Worm (Caenorhabditis elegans): ENCODE results near the gene T26C5.2.

Gene T26C5.2

ce11 chrII:9273984-9274383 lies 41.0 kb downstream of the T26C5.2 start:
- TF ChIP-seq ama-1 (optimal IDR thresholded peaks at IDR 0.05), result no peak
- TF ChIP-seq flt-1 (GFP tag; IDR thresholded peaks at IDR 0.05), result peak; percentile 12; the same call in 1 of the 2 replicates
- TF ChIP-seq tbx-11 (GFP tag; IDR thresholded peaks at IDR 0.05), result no peak
- peak; percentile 38 for TF ChIP-seq F13C5.2 (tag; optimal IDR thresholded peaks at IDR 0.05)
- TF ChIP-seq scrt-1 (GFP tag; IDR thresholded peaks at IDR 0.05), result no peak
- no peak for TF ChIP-seq aly-1 (tag; optimal IDR thresholded peaks at IDR 0.05)
- TF ChIP-seq hmbx-1 (tag; optimal IDR thresholded peaks at IDR 0.05), result no peak
- peak; percentile 59 for TF ChIP-seq hmg-4 (GFP tag; optimal IDR thresholded peaks at IDR 0.05)

- TF ChIP-seq ceh-36 (tag; optimal IDR thresholded peaks at IDR 0.05) (no peak), hmbx-1 (tag; optimal IDR thresholded peaks at IDR 0.05) (no peak), scrt-1 (GFP tag; IDR thresholded peaks at IDR 0.05) (no peak), tbx-11 (GFP tag; IDR thresholded peaks at IDR 0.05) (no peak), tra-4 (tag; optimal IDR thresholded peaks at IDR 0.05) (no peak), ets-7 (tag; optimal IDR thresholded peaks at IDR 0.05) (no peak), ceh-13 (GFP tag; optimal IDR thresholded peaks at IDR 0.05) (no peak), hnd-1 (tag; optimal IDR thresholded peaks at IDR 0.05) (no peak), hmg-4 (GFP tag; optimal IDR thresholded peaks at IDR 0.05) (no peak), flt-1 (GFP tag; IDR thresholded peaks at IDR 0.05) (no peak), ama-1 (optimal IDR thresholded peaks at IDR 0.05) (no peak), F13C5.2 (tag; optimal IDR thresholded peaks at IDR 0.05) (no peak), pes-1 (GFP tag; IDR thresholded peaks at IDR 0.05) (no peak), B0310.2 (tag; optimal IDR thresholded peaks at IDR 0.05) (no peak), tbx-37 (GFP tag; conservative IDR thresholded peaks at IDR 0.05) (no peak)
Measured at ce11 chrII:9274734-9275133, 41.7 kb downstream of the T26C5.2 start.

DNA sequence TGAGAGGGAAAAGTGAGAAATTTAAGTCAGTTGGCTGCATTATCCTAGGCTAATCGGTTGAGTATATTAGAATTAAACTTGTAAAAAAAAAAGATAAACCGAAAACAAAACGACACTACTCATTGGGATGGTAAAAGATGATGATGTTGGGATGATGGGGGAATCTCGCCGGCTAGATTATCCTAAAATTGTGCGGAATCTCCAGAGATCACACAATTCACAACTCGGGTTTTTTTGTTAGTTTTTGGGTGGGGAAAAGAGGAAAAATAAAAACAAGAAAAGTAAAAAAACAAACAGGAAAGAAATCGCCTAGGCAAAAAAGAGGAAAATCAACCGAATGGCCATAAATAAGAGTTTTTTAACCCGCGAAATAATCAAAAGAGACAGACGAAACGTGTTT lies 42.1 kb downstream of the T26C5.2 start:
- no peak for TF ChIP-seq ets-7 (tag; optimal IDR thresholded peaks at IDR 0.05)
- no peak for TF ChIP-seq sea-1 (GFP tag; conservative IDR thresholded peaks at IDR 0.05)
- no peak for TF ChIP-seq ceh-36 (tag; optimal IDR thresholded peaks at IDR 0.05)
- no peak for TF ChIP-seq hmbx-1 (tag; optimal IDR thresholded peaks at IDR 0.05)
- no peak for TF ChIP-seq scrt-1 (GFP tag; IDR thresholded peaks at IDR 0.05)
- no peak for TF ChIP-seq aly-1 (tag; optimal IDR thresholded peaks at IDR 0.05)
- no peak for TF ChIP-seq flt-1 (GFP tag; IDR thresholded peaks at IDR 0.05)
- no peak for TF ChIP-seq tbx-11 (GFP tag; IDR thresholded peaks at IDR 0.05)
- TF ChIP-seq F13C5.2 (tag; optimal IDR thresholded peaks at IDR 0.05), result no peak
- no peak for TF ChIP-seq hnd-1 (tag; optimal IDR thresholded peaks at IDR 0.05)
- no peak for TF ChIP-seq hmg-4 (GFP tag; optimal IDR thresholded peaks at IDR 0.05)
- TF ChIP-seq pes-1 (GFP tag; IDR thresholded peaks at IDR 0.05), result no peak
- TF ChIP-seq tra-4 (tag; optimal IDR thresholded peaks at IDR 0.05), result no peak
- TF ChIP-seq ceh-13 (GFP tag; optimal IDR thresholded peaks at IDR 0.05), result no peak
- TF ChIP-seq B0310.2 (tag; optimal IDR thresholded peaks at IDR 0.05), result no peak
- no peak for TF ChIP-seq tbx-37 (GFP tag; conservative IDR thresholded peaks at IDR 0.05)
- TF ChIP-seq ama-1 (optimal IDR thresholded peaks at IDR 0.05), result no peak

DNA sequence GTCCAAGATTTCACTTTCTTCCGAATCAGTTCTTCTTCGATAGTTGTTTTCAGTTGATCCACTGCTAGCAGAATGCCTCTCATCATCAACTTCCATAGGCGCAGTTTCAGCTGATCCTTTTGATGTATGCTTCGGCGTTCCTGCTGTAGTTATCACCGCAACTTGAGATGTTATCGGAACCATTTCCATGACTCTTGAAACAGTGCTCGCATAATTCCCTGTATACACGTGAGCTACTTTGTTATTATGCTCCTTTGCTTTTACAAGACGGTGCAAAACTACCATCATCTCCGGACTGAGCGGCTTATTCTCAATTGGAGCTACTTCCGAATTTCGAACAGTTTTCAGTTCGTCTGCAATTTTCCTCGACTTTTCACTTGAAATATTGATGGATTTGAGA lies 44.1 kb downstream of the T26C5.2 start:
- TF ChIP-seq ceh-13 (GFP tag; optimal IDR thresholded peaks at IDR 0.05), result no peak
- TF ChIP-seq aly-1 (tag; optimal IDR thresholded peaks at IDR 0.05), result no peak
- TF ChIP-seq ceh-36 (tag; optimal IDR thresholded peaks at IDR 0.05), result no peak
- no peak for TF ChIP-seq scrt-1 (GFP tag; IDR thresholded peaks at IDR 0.05)
- TF ChIP-seq hmg-4 (GFP tag; optimal IDR thresholded peaks at IDR 0.05), result no peak
- no peak for TF ChIP-seq ama-1 (optimal IDR thresholded peaks at IDR 0.05)
- no peak for TF ChIP-seq tbx-37 (GFP tag; conservative IDR thresholded peaks at IDR 0.05)
- no peak for TF ChIP-seq F13C5.2 (tag; optimal IDR thresholded peaks at IDR 0.05)
- TF ChIP-seq sea-1 (GFP tag; conservative IDR thresholded peaks at IDR 0.05), result no peak
- TF ChIP-seq hnd-1 (tag; optimal IDR thresholded peaks at IDR 0.05), result no peak
- TF ChIP-seq hmbx-1 (tag; optimal IDR thresholded peaks at IDR 0.05), result no peak
- TF ChIP-seq tra-4 (tag; optimal IDR thresholded peaks at IDR 0.05), result no peak
- TF ChIP-seq tbx-11 (GFP tag; IDR thresholded peaks at IDR 0.05), result no peak

- TF ChIP-seq pes-1 (GFP tag; IDR thresholded peaks at IDR 0.05) (no peak), scrt-1 (GFP tag; IDR thresholded peaks at IDR 0.05) (no peak), sea-1 (GFP tag; conservative IDR thresholded peaks at IDR 0.05) (no peak), ceh-36 (tag; optimal IDR thresholded peaks at IDR 0.05) (no peak), hnd-1 (tag; optimal IDR thresholded peaks at IDR 0.05) (no peak), tbx-37 (GFP tag; conservative IDR thresholded peaks at IDR 0.05) (no peak), F13C5.2 (tag; optimal IDR thresholded peaks at IDR 0.05) (no peak), tbx-11 (GFP tag; IDR thresholded peaks at IDR 0.05) (no peak), B0310.2 (tag; optimal IDR thresholded peaks at IDR 0.05) (no peak), ama-1 (optimal IDR thresholded peaks at IDR 0.05) (no peak), hmbx-1 (tag; optimal IDR thresholded peaks at IDR 0.05) (no peak), aly-1 (tag; optimal IDR thresholded peaks at IDR 0.05) (no peak), hmg-4 (GFP tag; optimal IDR thresholded peaks at IDR 0.05) (no peak), ceh-13 (GFP tag; optimal IDR thresholded peaks at IDR 0.05) (no peak), ets-7 (tag; optimal IDR thresholded peaks at IDR 0.05) (no peak), tra-4 (tag; optimal IDR thresholded peaks at IDR 0.05) (no peak), flt-1 (GFP tag; IDR thresholded peaks at IDR 0.05) (no peak)
Measured at ce11 chrII:9279016-9279415, 46.0 kb downstream of the T26C5.2 start.

DNA sequence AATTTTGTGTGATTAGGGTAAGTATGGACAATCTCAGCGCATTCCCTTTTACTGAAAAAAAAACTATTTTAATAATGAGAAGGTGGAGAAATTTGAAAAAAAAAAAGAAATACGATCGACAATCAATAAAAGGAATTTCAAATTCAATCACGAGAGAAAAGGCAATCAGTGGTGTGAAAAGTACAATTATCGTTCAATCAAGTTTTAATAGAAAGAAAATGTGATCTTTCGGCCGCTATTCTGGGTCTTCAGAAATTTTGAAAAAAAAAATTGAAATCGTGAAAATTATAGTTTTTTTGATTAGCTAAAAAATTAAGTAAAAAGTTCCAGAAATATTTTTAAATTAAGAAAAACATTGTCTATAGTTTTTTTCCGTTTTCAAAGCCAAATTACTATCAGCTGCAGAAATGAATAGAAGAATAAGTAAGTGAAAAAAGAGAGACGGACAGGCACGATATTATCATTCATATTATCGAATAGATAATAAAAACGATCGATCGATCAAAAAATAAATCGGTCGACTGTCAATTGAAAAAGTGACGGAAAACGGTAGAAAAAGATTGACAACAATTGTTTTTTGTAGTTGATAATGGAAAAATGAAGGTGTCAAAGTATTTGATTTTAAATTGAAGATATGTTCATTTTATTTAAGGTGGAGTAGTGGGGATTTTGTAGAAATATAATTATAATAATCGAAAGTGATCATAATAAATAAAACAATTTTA lies 47.2 kb downstream of the T26C5.2 start, which contains the start of gene gldi-3:
Gene gldi-3, minus strand, starts transcription at position 51 of the 725 bp plus-strand sequence.
- TF ChIP-seq ets-7 (tag; optimal IDR thresholded peaks at IDR 0.05) (no peak), ceh-13 (GFP tag; optimal IDR thresholded peaks at IDR 0.05) (no peak), hmg-4 (GFP tag; optimal IDR thresholded peaks at IDR 0.05) (no peak), pes-1 (GFP tag; IDR thresholded peaks at IDR 0.05) (no peak)

DNA sequence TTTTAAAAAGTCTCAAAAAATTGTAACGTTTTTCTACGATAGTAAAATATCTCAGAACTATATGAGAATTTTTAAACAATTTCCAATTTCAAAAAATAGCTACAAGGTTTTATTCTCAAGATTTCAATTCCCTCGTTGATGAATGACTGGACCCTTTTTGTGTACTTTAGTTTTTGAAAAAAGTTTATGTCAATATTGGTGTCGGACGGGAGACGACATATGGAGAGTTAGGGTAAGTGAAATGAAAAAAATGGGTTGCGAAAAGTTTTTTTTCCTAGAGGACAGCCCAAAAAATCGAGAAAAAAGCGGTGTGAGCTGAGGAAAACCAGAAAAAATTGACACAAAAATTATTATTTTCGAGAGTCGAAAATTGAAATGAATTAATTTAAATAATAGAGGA lies 47.8 kb downstream of the T26C5.2 start:
- TF ChIP-seq hmbx-1 (tag; optimal IDR thresholded peaks at IDR 0.05), result no peak
- no peak for TF ChIP-seq hmg-4 (GFP tag; optimal IDR thresholded peaks at IDR 0.05)
- no peak for TF ChIP-seq F13C5.2 (tag; optimal IDR thresholded peaks at IDR 0.05)
- no peak for TF ChIP-seq B0310.2 (tag; optimal IDR thresholded peaks at IDR 0.05)
- no peak for TF ChIP-seq ceh-36 (tag; optimal IDR thresholded peaks at IDR 0.05)
- TF ChIP-seq tbx-37 (GFP tag; conservative IDR thresholded peaks at IDR 0.05), result no peak
- TF ChIP-seq sea-1 (GFP tag; conservative IDR thresholded peaks at IDR 0.05), result no peak
- TF ChIP-seq tra-4 (tag; optimal IDR thresholded peaks at IDR 0.05), result no peak
- TF ChIP-seq aly-1 (tag; optimal IDR thresholded peaks at IDR 0.05), result no peak

Data from whole organism, early embryonic.